Worm (Caenorhabditis elegans) whole organism, young adult: ENCODE data around the gene str-207.

Experiments
- K11D2.4 ChIP-seq: fragments of 200-800 bp; sonication (Bioruptor generic); IDR thresholded peaks from 2 replicates; pipeline ENCODE4 v1.3.6; 2022; ENCODE audit warnings: missing genetic modification reagents, missing genetic modification characterization, missing compliant biosample characterization
- akir-1 ChIP-seq: fragments of 200-800 bp; sonication (Bioruptor generic); optimal IDR thresholded peaks from 2 replicates; lab custom pipeline; 2018; ENCODE audit warnings: mild to moderate bottlenecking, missing genetic modification characterization, moderate library complexity, missing compliant biosample characterization
- bed-2 ChIP-seq: fragments of 200-800 bp; sonication (Bioruptor generic); IDR thresholded peaks from 2 replicates; pipeline ENCODE4 v1.3.6; 2022; ENCODE audit warnings: missing genetic modification reagents, missing genetic modification characterization, missing compliant biosample characterization
- madf-3 ChIP-seq: fragments of 200-800 bp; sonication (Bioruptor generic); IDR thresholded peaks from 2 replicates; pipeline ENCODE4 v1.3.6; 2022; ENCODE audit warnings: missing genetic modification reagents, missing genetic modification characterization, missing compliant biosample characterization
- nfyb-1 ChIP-seq: fragments of 200-800 bp; sonication (Bioruptor generic); IDR thresholded peaks from 2 replicates; pipeline ENCODE4 v1.3.6; 2022; ENCODE audit warnings: missing genetic modification reagents, missing genetic modification characterization, missing compliant biosample characterization
- nhr-120 ChIP-seq: fragments of 200-800 bp; sonication (Bioruptor generic); IDR thresholded peaks from 2 replicates; pipeline ENCODE4 v1.3.6; 2022; ENCODE audit warnings: missing genetic modification characterization, missing compliant biosample characterization
- sdz-38 ChIP-seq: sonication (generic microtip); optimal IDR thresholded peaks from 2 replicates; lab custom pipeline; 2016; ENCODE audit warnings: missing genotype, missing genetic modification characterization, missing compliant biosample characterization
- snpc-4 ChIP-seq, 5 experiments: fragments of 150-350 bp in 1 of 5; sonication (generic microtip) in 4 of 5; optimal IDR thresholded peaks; 2 replicates each; lab custom pipeline; 2014 to 2018; ENCODE audit warnings: missing genetic modification characterization in 5 of 5, missing biosample characterization in 3 of 5, antibody characterized with exemption in 2 of 5, mild to moderate bottlenecking in 2 of 5, missing compliant biosample characterization in 2 of 5, missing genotype in 2 of 5, moderate library complexity in 2 of 5, missing genetic modification reagents in 1 of 5
- tlf-1 ChIP-seq: fragments of 200-800 bp; sonication (Bioruptor generic); optimal IDR thresholded peaks from 2 replicates; lab custom pipeline; 2018; ENCODE audit warnings: mild to moderate bottlenecking, missing genetic modification characterization, missing compliant biosample characterization
- unc-62 ChIP-seq: fragments of 150-350 bp; optimal IDR thresholded peaks from 2 replicates; lab custom pipeline; 2014; ENCODE audit warnings: missing biosample characterization, missing genetic modification reagents, missing genetic modification characterization
- zfh-2 ChIP-seq: fragments of 200-800 bp; sonication (Bioruptor generic); conservative IDR thresholded peaks from 2 replicates; pipeline ENCODE4 v1.3.6; 2022; ENCODE audit warnings: missing genetic modification reagents, missing genetic modification characterization, missing compliant biosample characterization

- TF ChIP-seq zfh-2 (no peak), bed-2 (GFP tag; lab: Robert Waterston, UW) (no peak), sdz-38 (tag; lab: Kevin White, UChicago) (no peak), nfyb-1 (GFP tag; lab: Robert Waterston, UW) (no peak), akir-1 (no peak), tlf-1 (no peak), nhr-120 (GFP tag; lab: Robert Waterston, UW) (no peak), K11D2.4 (GFP tag; lab: Robert Waterston, UW) (no peak), snpc-4 (GFP tag; optimal IDR thresholded peaks at IDR 0.05; lab: Kevin White, UChicago) (no peak), snpc-4 (tag; optimal IDR thresholded peaks at IDR 0.05; lab: Kevin White, UChicago) (no peak), unc-62 (GFP tag; lab: Kevin White, UChicago) (no peak), madf-3 (GFP tag; lab: Robert Waterston, UW) (no peak)
Measured at ce11 chrV:4922024-4922423, 29.5 kb upstream of the str-207 start, which contains the start of gene srh-22.
